Worm (Caenorhabditis elegans) whole organism, L4 larva: Measurements from ENCODE around the gene C04F6.9.

Experiments
- D1046.2 ChIP-seq: fragments of 200-800 bp; sonication (Bioruptor generic); IDR thresholded peaks from 2 replicates; pipeline ENCODE4 v1.3.6; 2022; ENCODE audit warnings: missing genetic modification characterization, missing compliant biosample characterization
- F10B5.3 ChIP-seq: sonication (generic microtip); optimal IDR thresholded peaks from 2 replicates; lab custom pipeline; 2016; ENCODE audit warnings: mild to moderate bottlenecking, missing genetic modification characterization, missing compliant biosample characterization
- F26F4.8 ChIP-seq: fragments of 200-800 bp; sonication (Bioruptor generic); conservative IDR thresholded peaks from 2 replicates; pipeline ENCODE4 v1.3.6; 2022; ENCODE audit warnings: missing genetic modification characterization, missing compliant biosample characterization
- F44E2.7 ChIP-seq: fragments of 200-800 bp; sonication (Bioruptor generic); IDR thresholded peaks from 2 replicates; pipeline ENCODE4 v2.1.2; 2022; ENCODE audit warnings: missing genetic modification characterization, missing compliant biosample characterization
- R02D3.7 ChIP-seq: fragments of 150-350 bp; sonication (generic microtip); optimal IDR thresholded peaks from 3 replicates; lab custom pipeline; 2014; ENCODE audit warnings: missing biosample characterization, missing genetic modification characterization
- Y105C5A.15 ChIP-seq: fragments of 200-800 bp; sonication (Bioruptor generic); IDR thresholded peaks from 2 replicates; pipeline ENCODE4 v1.3.6; 2022; ENCODE audit warnings: missing genetic modification characterization, missing compliant biosample characterization
- Y5F2A.4 ChIP-seq: fragments of 200-800 bp; sonication (Bioruptor generic); optimal IDR thresholded peaks from 2 replicates; lab custom pipeline; 2018; ENCODE audit warnings: mild to moderate bottlenecking, missing genetic modification characterization, missing compliant biosample characterization
- Y75B8A.6 ChIP-seq: fragments of 200-800 bp; sonication (Bioruptor generic); IDR thresholded peaks from 2 replicates; pipeline ENCODE4 v1.3.6; 2022; ENCODE audit warnings: missing genetic modification reagents, missing genetic modification characterization, missing compliant biosample characterization
- ZK546.5 ChIP-seq, 2 experiments: sonication (generic microtip); optimal IDR thresholded peaks; 2 replicates each; lab custom pipeline; 2017; ENCODE audit warnings: missing biosample characterization in 2 of 2, missing genetic modification characterization in 2 of 2
- aha-1 ChIP-seq: fragments of 150-350 bp; peaks from one replicate; lab custom pipeline; 2014; ENCODE audit warnings: missing biosample characterization, missing genetic modification characterization
- aly-2 ChIP-seq: sonication (generic microtip); optimal IDR thresholded peaks from 2 replicates; lab custom pipeline; 2018; ENCODE audit warnings: missing biosample characterization, missing genetic modification characterization
- ceh-28 ChIP-seq: fragments of 150-350 bp; optimal IDR thresholded peaks from 2 replicates; lab custom pipeline; 2014; ENCODE audit warnings: missing biosample characterization, missing genetic modification reagents, missing genetic modification characterization
- ceh-62 ChIP-seq: sonication (generic microtip); optimal IDR thresholded peaks from 2 replicates; lab custom pipeline; 2017; ENCODE audit warnings: missing biosample characterization, missing genetic modification characterization
- ceh-82 ChIP-seq: sonication (generic microtip); optimal IDR thresholded peaks from 2 replicates; lab custom pipeline; 2017; ENCODE audit warnings: missing biosample characterization, missing genetic modification characterization
- dmd-8 ChIP-seq: fragments of 200-800 bp; sonication (Bioruptor generic); IDR thresholded peaks from 2 replicates; pipeline ENCODE4 v1.3.6; 2022; ENCODE audit warnings: missing genetic modification characterization, missing compliant biosample characterization
- dmd-9 ChIP-seq: fragments of 200-800 bp; sonication (Bioruptor generic); IDR thresholded peaks from 2 replicates; pipeline ENCODE4 v1.3.6; 2022; ENCODE audit warnings: missing genetic modification reagents, missing genetic modification characterization, missing compliant biosample characterization
- dpl-1 ChIP-seq: fragments of 150-350 bp; optimal IDR thresholded peaks from 2 replicates; lab custom pipeline; 2014; ENCODE audit warnings: missing biosample characterization, missing genetic modification reagents, missing genetic modification characterization
- duxl-1 ChIP-seq: sonication (generic microtip); optimal IDR thresholded peaks from 2 replicates; lab custom pipeline; 2016; ENCODE audit warnings: mild to moderate bottlenecking, missing genetic modification characterization, moderate library complexity, missing compliant biosample characterization; ENCODE audit not compliant: poor library complexity
- egl-43 ChIP-seq: fragments of 200-800 bp; sonication (Bioruptor generic); IDR thresholded peaks from 2 replicates; pipeline ENCODE4 v1.3.6; 2022; ENCODE audit warnings: missing genetic modification reagents, missing genetic modification characterization, missing compliant biosample characterization
- fkh-10 ChIP-seq: fragments of 150-350 bp; optimal IDR thresholded peaks from 2 replicates; lab custom pipeline; 2014; ENCODE audit warnings: missing biosample characterization, missing genetic modification reagents, missing genetic modification characterization
- gei-8 ChIP-seq: fragments of 200-800 bp; sonication (Bioruptor generic); optimal IDR thresholded peaks from 2 replicates; lab custom pipeline; 2018; ENCODE audit warnings: mild to moderate bottlenecking, missing genetic modification characterization, missing compliant biosample characterization
- hif-1 ChIP-seq, 2 experiments: sonication (generic microtip); optimal IDR thresholded peaks; 2 replicates each; lab custom pipeline; 2016 to 2017; ENCODE audit warnings: missing compliant biosample characterization in 2 of 2, missing genetic modification characterization in 2 of 2, missing genetic modification reagents in 2 of 2, missing genotype in 2 of 2, mild to moderate bottlenecking in 1 of 2
- hlh-30 ChIP-seq: sonication (generic microtip); optimal IDR thresholded peaks from 2 replicates; lab custom pipeline; 2017; ENCODE audit warnings: antibody characterized with exemption, mild to moderate bottlenecking, missing genetic modification characterization, missing compliant biosample characterization; ENCODE audit not compliant: insufficient read depth
- jun-1 ChIP-seq: fragments of 150-350 bp; optimal IDR thresholded peaks from 2 replicates; lab custom pipeline; 2014; ENCODE audit warnings: missing biosample characterization, missing genetic modification reagents, missing genetic modification characterization
- lim-7 ChIP-seq: fragments of 200-800 bp; sonication (Bioruptor generic); IDR thresholded peaks from 2 replicates; pipeline ENCODE4 v1.3.6; 2022; ENCODE audit warnings: missing genetic modification characterization, missing compliant biosample characterization
- lin-13 ChIP-seq: fragments of 150-350 bp; optimal IDR thresholded peaks from 2 replicates; lab custom pipeline; 2014; ENCODE audit warnings: missing biosample characterization, missing genetic modification reagents, missing genetic modification characterization
- lin-15B ChIP-seq: fragments of 150-350 bp; sonication (generic microtip); optimal IDR thresholded peaks from 3 replicates; lab custom pipeline; 2014; ENCODE audit warnings: missing biosample characterization, missing genetic modification characterization
- lin-38 ChIP-seq: fragments of 200-800 bp; sonication (Bioruptor generic); IDR thresholded peaks from 2 replicates; pipeline ENCODE4 v1.3.6; 2022; ENCODE audit warnings: missing genetic modification reagents, missing genetic modification characterization, missing compliant biosample characterization
- lir-3 ChIP-seq: sonication (generic microtip); optimal IDR thresholded peaks from 2 replicates; lab custom pipeline; 2016; ENCODE audit warnings: mild to moderate bottlenecking, missing genetic modification characterization, missing compliant biosample characterization
- lsy-2 ChIP-seq, 2 experiments: fragments of 150-350 bp in 1 of 2; sonication (generic microtip) in 1 of 2; optimal IDR thresholded peaks; 2 replicates each; lab custom pipeline; 2014 to 2017; ENCODE audit warnings: missing biosample characterization in 2 of 2, missing genetic modification characterization in 2 of 2
- madf-9 ChIP-seq: fragments of 200-800 bp; sonication (Bioruptor generic); conservative IDR thresholded peaks from 2 replicates; pipeline ENCODE4 v1.3.6; 2022; ENCODE audit warnings: missing genetic modification reagents, missing genetic modification characterization, missing compliant biosample characterization
- mdt-29 ChIP-seq: fragments of 200-800 bp; sonication (Bioruptor generic); IDR thresholded peaks from 2 replicates; pipeline ENCODE4 v1.3.6; 2022; ENCODE audit warnings: missing genetic modification reagents, missing genetic modification characterization, missing compliant biosample characterization
- mes-2 ChIP-seq: sonication (generic microtip); optimal IDR thresholded peaks from 2 replicates; lab custom pipeline; 2016; ENCODE audit warnings: missing genotype, mild to moderate bottlenecking, missing genetic modification characterization, missing compliant biosample characterization; ENCODE audit not compliant: poor library complexity, severe bottlenecking
- nhr-11 ChIP-seq: fragments of 150-350 bp; optimal IDR thresholded peaks from 2 replicates; lab custom pipeline; 2014; ENCODE audit warnings: missing biosample characterization, missing genetic modification characterization
- nhr-25 ChIP-seq: sonication (generic microtip); optimal IDR thresholded peaks from 2 replicates; lab custom pipeline; 2017; ENCODE audit warnings: missing genetic modification characterization, mild to moderate bottlenecking, missing compliant biosample characterization, antibody characterized with exemption, moderate library complexity, borderline replicate concordance; ENCODE audit not compliant: insufficient read depth
- nhr-28 ChIP-seq: fragments of 150-350 bp; optimal IDR thresholded peaks from 2 replicates; lab custom pipeline; 2014; ENCODE audit warnings: missing biosample characterization, missing genetic modification characterization
- rbr-2 ChIP-seq: sonication (generic microtip); optimal IDR thresholded peaks from 2 replicates; lab custom pipeline; 2016; ENCODE audit warnings: missing genotype, missing genetic modification characterization, missing compliant biosample characterization
- saeg-2 ChIP-seq: fragments of 200-800 bp; sonication (Bioruptor generic); IDR thresholded peaks from 2 replicates; pipeline ENCODE4 v1.3.6; 2022; ENCODE audit warnings: missing genetic modification reagents, missing genetic modification characterization, missing compliant biosample characterization
- sdz-12 ChIP-seq: fragments of 200-800 bp; sonication (Bioruptor generic); optimal IDR thresholded peaks from 2 replicates; lab custom pipeline; 2018; ENCODE audit warnings: mild to moderate bottlenecking, missing genetic modification characterization, missing compliant biosample characterization
- set-16 ChIP-seq: fragments of 200-800 bp; sonication (Bioruptor generic); IDR thresholded peaks from 2 replicates; pipeline ENCODE4 v1.3.6; 2022; ENCODE audit warnings: missing genetic modification reagents, missing genetic modification characterization, missing compliant biosample characterization
- unc-130 ChIP-seq: sonication (generic microtip); optimal IDR thresholded peaks from 2 replicates; lab custom pipeline; 2016; ENCODE audit warnings: missing genetic modification reagents, missing genetic modification characterization, missing compliant biosample characterization
- vab-7 ChIP-seq: fragments of 200-800 bp; sonication (Bioruptor generic); IDR thresholded peaks from 2 replicates; pipeline ENCODE4 v1.3.6; 2022; ENCODE audit warnings: missing genetic modification reagents, missing genetic modification characterization, missing compliant biosample characterization
- zfp-2 ChIP-seq: sonication (generic microtip); optimal IDR thresholded peaks from 2 replicates; lab custom pipeline; 2016; ENCODE audit warnings: mild to moderate bottlenecking, missing genetic modification characterization, missing compliant biosample characterization
- zfp-3 ChIP-seq: fragments of 200-800 bp; sonication (Bioruptor generic); conservative IDR thresholded peaks from 2 replicates; pipeline ENCODE4 v1.3.6; 2022; ENCODE audit warnings: missing genetic modification reagents, missing genetic modification characterization, missing compliant biosample characterization
- zip-2 ChIP-seq: fragments of 150-350 bp; optimal IDR thresholded peaks from 2 replicates; lab custom pipeline; 2014; ENCODE audit warnings: missing biosample characterization, missing genetic modification characterization
- ztf-11 ChIP-seq: fragments of 150-350 bp; optimal IDR thresholded peaks from 2 replicates; lab custom pipeline; 2014; ENCODE audit warnings: missing biosample characterization, missing genetic modification characterization

The C04F6.9 gene

DNA sequence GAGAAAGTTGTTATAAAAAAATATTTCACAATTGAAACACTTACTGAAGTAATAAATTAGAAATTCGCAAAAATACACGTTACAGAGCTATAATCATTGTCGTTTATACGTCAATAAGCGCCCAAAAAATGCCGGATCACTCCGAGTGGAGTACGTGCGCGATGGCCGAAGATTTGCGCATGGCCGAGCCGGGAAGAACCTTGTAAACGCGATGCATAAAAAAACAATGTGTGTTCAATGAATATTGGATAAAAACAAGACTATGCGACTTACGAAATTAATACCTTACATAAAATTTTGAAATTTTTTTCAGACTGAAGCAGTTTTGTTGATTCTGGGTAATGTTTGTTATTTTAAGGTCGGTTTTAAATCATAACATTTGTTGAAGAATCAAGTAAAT lies 22.7 kb upstream of the C04F6.9 start, which contains the start of gene sorf-1 (continued):
- TF ChIP-seq hif-1 (tag; optimal IDR thresholded peaks at IDR 0.05; lab: Kevin White, UChicago) (peak in 1 of 2 experiments; percentile 75), ZK546.5 (tag; optimal IDR thresholded peaks at IDR 0.05; lab: Kevin White, UChicago) (no peak), egl-43 (GFP tag; lab: Robert Waterston, UW) (no peak), ceh-62 (tag; lab: Kevin White, UChicago) (no peak), set-16 (no peak), aly-2 (tag; lab: Kevin White, UChicago) (no peak), mes-2 (tag; lab: Kevin White, UChicago) (peak; percentile 95), nhr-25 (no peak), zfp-3 (no peak), zip-2 (tag; lab: Kevin White, UChicago) (no peak), lir-3 (no peak), dmd-8 (GFP tag; lab: Robert Waterston, UW) (no peak), mdt-29 (GFP tag; lab: Robert Waterston, UW) (no peak), duxl-1 (tag; lab: Kevin White, UChicago) (no peak), dpl-1 (GFP tag; lab: Kevin White, UChicago) (peak; percentile 41), F10B5.3 (tag; lab: Kevin White, UChicago) (no peak), jun-1 (tag; lab: Kevin White, UChicago) (no peak), dmd-9 (GFP tag; lab: Robert Waterston, UW) (no peak), F26F4.8 (GFP tag; lab: Robert Waterston, UW) (no peak), F44E2.7 (GFP tag; lab: Robert Waterston, UW) (no peak), nhr-11 (tag; lab: Kevin White, UChicago) (no peak), D1046.2 (GFP tag; lab: Robert Waterston, UW) (no peak), madf-9 (GFP tag; lab: Robert Waterston, UW) (no peak), lin-15B (tag; lab: Kevin White, UChicago) (no peak), aha-1 (tag; lab: Kevin White, UChicago) (peak; percentile 85), ceh-28 (tag; lab: Kevin White, UChicago) (no peak), Y105C5A.15 (no peak), lin-38 (GFP tag; lab: Robert Waterston, UW) (no peak), Y5F2A.4 (no peak), fkh-10 (GFP tag; lab: Kevin White, UChicago) (peak; percentile 12), gei-8 (GFP tag; lab: Kevin White, UChicago) (no peak), rbr-2 (tag; lab: Kevin White, UChicago) (peak; percentile 14), sdz-12 (GFP tag; lab: Kevin White, UChicago) (no peak), nhr-28 (tag; lab: Kevin White, UChicago) (no peak), ztf-11 (no peak), vab-7 (GFP tag; lab: Robert Waterston, UW) (no peak), hlh-30 (tag; lab: Kevin White, UChicago) (peak; percentile 39), lsy-2 (tag; optimal IDR thresholded peaks at IDR 0.05; lab: Kevin White, UChicago) (no peak)

DNA sequence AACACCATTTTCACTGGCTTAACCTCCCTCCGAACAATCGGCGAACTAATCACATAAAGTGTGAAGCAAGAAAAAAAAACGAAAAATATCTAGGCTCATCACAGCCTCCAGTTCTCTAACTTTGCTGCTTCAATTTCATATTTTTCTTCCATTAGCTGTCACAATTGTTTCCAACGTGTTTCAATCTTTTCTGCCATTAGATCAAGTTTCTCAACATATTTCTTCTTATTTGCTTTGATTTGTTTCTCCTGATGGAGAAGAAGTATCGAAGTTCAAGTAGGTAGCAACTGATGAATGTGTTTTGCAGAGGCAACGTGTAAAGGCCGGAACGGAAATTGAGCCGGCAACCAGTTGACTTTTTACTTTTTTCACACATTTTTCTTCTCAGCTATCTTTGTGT lies 21.6 kb upstream of the C04F6.9 start, which contains the start of gene ZK563.7:
Gene ZK563.7 (plus strand): TSS at position 301 of the 400 bp plus-strand sequence.
- no peak for TF ChIP-seq zfp-2 (tag; lab: Kevin White, UChicago)
- TF ChIP-seq ceh-82 (tag; lab: Kevin White, UChicago) = no peak
- TF ChIP-seq R02D3.7 (tag; lab: Kevin White, UChicago) = no peak
- TF ChIP-seq Y75B8A.6 = no peak
- TF ChIP-seq F10B5.3 (tag; lab: Kevin White, UChicago) = no peak
- TF ChIP-seq saeg-2 (GFP tag; lab: Robert Waterston, UW) = no peak
- no peak for TF ChIP-seq nhr-28 (tag; lab: Kevin White, UChicago)
- no peak for TF ChIP-seq lim-7
- no peak for TF ChIP-seq nhr-11 (tag; lab: Kevin White, UChicago)
- no peak for TF ChIP-seq unc-130
- TF ChIP-seq lin-13 (GFP tag; lab: Kevin White, UChicago) = no peak
- no peak for TF ChIP-seq hif-1 (tag; optimal IDR thresholded peaks at IDR 0.05; lab: Kevin White, UChicago)
